Worm (Caenorhabditis elegans) whole organism, late embryonic: ENCODE measurements around the gene Y119D3B.14.

Experiments
- C08G9.2 ChIP-seq: sonication (generic microtip); optimal IDR thresholded peaks from 2 replicates; lab custom pipeline; 2016; ENCODE audit warnings: mild to moderate bottlenecking, missing genetic modification characterization, moderate library complexity, missing compliant biosample characterization
- nfya-1 ChIP-seq: sonication (generic microtip); optimal IDR thresholded peaks from 2 replicates; lab custom pipeline; 2017; ENCODE audit warnings: missing genetic modification characterization, mild to moderate bottlenecking, missing compliant biosample characterization, antibody characterized with exemption, moderate library complexity
- unc-86 ChIP-seq: sonication (generic microtip); optimal IDR thresholded peaks from 2 replicates; lab custom pipeline; 2016; ENCODE audit warnings: missing genetic modification characterization, missing compliant biosample characterization

DNA sequence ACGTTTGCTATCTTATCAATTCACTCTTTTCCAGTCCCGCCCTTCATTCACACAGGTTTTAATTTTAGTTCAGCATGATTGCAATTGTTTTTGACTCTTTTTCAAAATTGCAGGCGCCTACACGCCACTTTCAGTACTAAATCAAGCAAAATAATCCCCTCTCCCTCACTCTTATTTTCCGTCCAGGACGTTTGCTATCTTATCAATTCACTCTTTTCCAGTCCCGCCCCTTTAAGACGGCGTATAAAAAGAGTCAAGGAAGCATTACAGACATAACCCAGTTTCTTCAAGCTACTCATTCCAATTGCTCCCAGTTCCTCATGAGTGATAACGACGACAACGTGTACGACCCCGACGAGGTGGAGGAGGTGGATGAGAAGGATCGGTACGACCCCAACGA lies 21.1 kb upstream of the Y119D3B.14 start, which contains the start of gene Y119D3B.21:
- TF ChIP-seq nfya-1 (tag; lab: Kevin White, UChicago), result no peak
- TF ChIP-seq C08G9.2 (tag; lab: Kevin White, UChicago), result no peak
- TF ChIP-seq unc-86 (tag; lab: Kevin White, UChicago), result no peak
